Worm (Caenorhabditis elegans): Measurements from ENCODE around the gene ugt-3.

The ugt-3 gene

DNA sequence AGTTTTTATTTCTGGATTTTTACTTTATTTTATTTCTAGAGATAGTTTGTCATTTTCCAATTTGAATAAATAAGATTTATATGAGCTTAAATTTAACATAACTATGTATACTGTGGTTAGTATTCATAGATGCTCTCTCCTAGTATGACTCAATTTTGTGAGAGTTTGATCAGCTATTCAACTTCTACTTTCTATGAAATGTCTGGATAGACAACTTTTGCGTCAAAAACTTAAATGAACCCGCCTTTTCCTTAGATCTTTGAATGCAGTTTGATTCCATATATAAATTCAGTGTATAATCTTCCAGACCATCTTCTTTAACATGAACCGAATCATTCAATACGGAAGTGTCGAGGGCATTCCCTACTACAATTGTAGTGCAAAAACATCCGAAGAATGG lies 31.1 kb downstream of the ugt-3 start, which contains the start of gene srt-43:
srt-43 (plus strand) TSS at position 301 of the 400 bp plus-strand sequence.
- TF ChIP-seq nhr-12 (tag; optimal IDR thresholded peaks at IDR 0.05) (no peak), unc-39 (tag; optimal IDR thresholded peaks at IDR 0.05) (no peak), daf-12 (tag; optimal IDR thresholded peaks at IDR 0.05) (no peak)

- TF ChIP-seq skn-1 (tag; optimal IDR thresholded peaks at IDR 0.05) (no peak), zag-1 (tag; optimal IDR thresholded peaks at IDR 0.05) (no peak), egl-5 (tag; optimal IDR thresholded peaks at IDR 0.05) (no peak), pha-4 (tag; optimal IDR thresholded peaks at IDR 0.05) (peak; percentile 80), nfya-1 (tag; optimal IDR thresholded peaks at IDR 0.05; ENCODE audit: insufficient read depth) (peak; percentile 78), aly-2 (tag; optimal IDR thresholded peaks at IDR 0.05) (no peak), lin-15B (tag; optimal IDR thresholded peaks at IDR 0.05) (peak; percentile 22), ztf-11 (tag; optimal IDR thresholded peaks at IDR 0.05) (no peak), pqm-1 (tag; optimal IDR thresholded peaks at IDR 0.05) (peak; percentile 2), fkh-10 (GFP tag; optimal IDR thresholded peaks at IDR 0.05) (no peak), nhr-28 (tag; optimal IDR thresholded peaks at IDR 0.05) (no peak), lin-39 (tag; optimal IDR thresholded peaks at IDR 0.05) (no peak), egl-27 (tag; optimal IDR thresholded peaks at IDR 0.05) (no peak), ztf-4 (tag; optimal IDR thresholded peaks at IDR 0.05) (no peak)
Observed at ce11 chrV:12763291-12763995, 36.6 kb downstream of the ugt-3 start, which contains the start of the genes abcf-1 and scc-3. TSS of gene abcf-1 (minus strand) at chrV:12763375. TSS of gene scc-3 (plus strand) at chrV:12763945.

- TF ChIP-seq ceh-9 (tag; optimal IDR thresholded peaks at IDR 0.05) (no peak), nhr-76 (tag; optimal IDR thresholded peaks at IDR 0.05) (no peak), pqm-1 (tag; optimal IDR thresholded peaks at IDR 0.05) (no peak), jun-1 (tag; optimal IDR thresholded peaks at IDR 0.05) (no peak), lin-15B (tag; optimal IDR thresholded peaks at IDR 0.05) (no peak), lsy-12 (tag; optimal IDR thresholded peaks at IDR 0.05) (no peak), eor-1 (tag; optimal IDR thresholded peaks at IDR 0.05) (no peak), fkh-10 (GFP tag; optimal IDR thresholded peaks at IDR 0.05) (no peak), nhr-11 (tag; optimal IDR thresholded peaks at IDR 0.05) (no peak), egl-5 (tag; optimal IDR thresholded peaks at IDR 0.05) (no peak), hmg-11 (tag; optimal IDR thresholded peaks at IDR 0.05) (no peak), ZK546.5 (tag; optimal IDR thresholded peaks at IDR 0.05) (no peak), zag-1 (tag; optimal IDR thresholded peaks at IDR 0.05) (no peak)
Observed at ce11 chrV:12760913-12761312, 39.2 kb downstream of the ugt-3 start, which contains the start of gene F18E2.15. TSS of gene F18E2.15 (minus strand) at chrV:12761013.

DNA sequence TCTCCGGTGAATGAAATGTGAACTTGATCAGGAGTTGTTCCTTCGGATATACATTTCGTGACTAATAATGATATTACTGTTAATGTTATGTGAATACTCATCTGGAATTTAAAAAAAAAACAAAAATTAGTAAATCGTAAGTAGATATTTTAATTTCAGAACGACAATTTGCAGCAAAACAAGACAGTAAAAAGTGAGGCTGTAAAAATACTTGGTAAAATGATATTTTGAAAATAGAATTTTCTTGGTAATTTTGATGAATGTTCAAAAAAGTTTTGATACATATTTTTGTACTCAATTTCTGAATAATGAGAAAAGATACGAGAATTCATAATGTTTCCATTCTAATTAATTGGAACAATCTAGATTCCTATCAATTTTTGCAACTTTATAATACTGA lies 40.4 kb downstream of the ugt-3 start, which contains the start of gene papl-1:
papl-1 (minus strand) TSS at position 101 of the 400 bp plus-strand sequence.
- TF ChIP-seq ceh-82 (tag; optimal IDR thresholded peaks at IDR 0.05), result no peak
- no peak for TF ChIP-seq hmg-11 (tag; optimal IDR thresholded peaks at IDR 0.05)
- no peak for TF ChIP-seq zag-1 (tag; optimal IDR thresholded peaks at IDR 0.05)
- TF ChIP-seq fos-1 (tag; optimal IDR thresholded peaks at IDR 0.05), result no peak
- TF ChIP-seq ceh-9 (tag; optimal IDR thresholded peaks at IDR 0.05), result no peak
- no peak for TF ChIP-seq unc-62 (GFP tag; optimal IDR thresholded peaks at IDR 0.05)
- no peak for TF ChIP-seq mml-1 (tag; optimal IDR thresholded peaks at IDR 0.05)
- no peak for TF ChIP-seq elt-1 (tag; optimal IDR thresholded peaks at IDR 0.05)
- no peak for TF ChIP-seq sea-2 (GFP tag; optimal IDR thresholded peaks at IDR 0.05)
- no peak for TF ChIP-seq fkh-10 (GFP tag; optimal IDR thresholded peaks at IDR 0.05)
- no peak for TF ChIP-seq nhr-12 (tag; optimal IDR thresholded peaks at IDR 0.05)

- TF ChIP-seq sea-2 (GFP tag; optimal IDR thresholded peaks at IDR 0.05) (no peak), fos-1 (tag; optimal IDR thresholded peaks at IDR 0.05) (no peak), ceh-16 (tag; optimal IDR thresholded peaks at IDR 0.05) (no peak), fkh-2 (tag; optimal IDR thresholded peaks at IDR 0.05) (no peak), elt-1 (tag; optimal IDR thresholded peaks at IDR 0.05) (no peak), nhr-25 (tag; optimal IDR thresholded peaks at IDR 0.05) (no peak), hmg-11 (tag; optimal IDR thresholded peaks at IDR 0.05) (no peak), nfya-1 (tag; optimal IDR thresholded peaks at IDR 0.05; ENCODE audit: insufficient read depth) (no peak), egl-5 (tag; optimal IDR thresholded peaks at IDR 0.05) (no peak), elt-2 (tag; optimal IDR thresholded peaks at IDR 0.05) (no peak), daf-12 (tag; optimal IDR thresholded peaks at IDR 0.05) (no peak), ztf-4 (tag; optimal IDR thresholded peaks at IDR 0.05) (no peak)
Observed at ce11 chrV:12754839-12755238, 45.2 kb downstream of the ugt-3 start, which contains the start of gene gpa-13. TSS of gene gpa-13 (minus strand) at chrV:12754939.
